Worm (Caenorhabditis elegans) whole organism, mixed stage, embryonic: ENCODE results near the gene odr-2.
A peak's percentile ranks its signal among the peaks of the same experiment; 100 is the strongest.

Experiments
- M03D4.4 ChIP-seq: sonication (generic microtip); optimal IDR thresholded peaks from 2 replicates; lab custom pipeline; 2017; ENCODE audit warnings: mild to moderate bottlenecking, missing genetic modification characterization, missing compliant biosample characterization
- bed-3 ChIP-seq: fragments of 200-800 bp; sonication (Bioruptor generic); optimal IDR thresholded peaks from 3 replicates; lab custom pipeline; 2018; ENCODE audit warnings: mild to moderate bottlenecking, missing genetic modification characterization, moderate library complexity, missing compliant biosample characterization
- blmp-1 ChIP-seq: fragments of 150-350 bp; optimal IDR thresholded peaks from 2 replicates; lab custom pipeline; 2014; ENCODE audit warnings: missing biosample characterization, missing genetic modification characterization
- ceh-43 ChIP-seq: fragments of 200-800 bp; sonication (Bioruptor generic); optimal IDR thresholded peaks from 2 replicates; lab custom pipeline; 2018; ENCODE audit warnings: mild to moderate bottlenecking, missing genetic modification characterization, moderate library complexity, missing compliant biosample characterization
- ceh-83 ChIP-seq: fragments of 200-800 bp; sonication (Bioruptor generic); optimal IDR thresholded peaks from 2 replicates; lab custom pipeline; 2018; ENCODE audit warnings: mild to moderate bottlenecking, missing genetic modification characterization, missing compliant biosample characterization
- ces-1 ChIP-seq: fragments of 150-350 bp; optimal IDR thresholded peaks from 2 replicates; lab custom pipeline; 2014; ENCODE audit warnings: missing biosample characterization, missing genetic modification reagents, missing genetic modification characterization
- cnd-1 ChIP-seq: fragments of 200-800 bp; sonication (Bioruptor generic); optimal IDR thresholded peaks from 2 replicates; lab custom pipeline; 2018; ENCODE audit warnings: mild to moderate bottlenecking, missing genetic modification characterization, missing compliant biosample characterization
- drap-1 ChIP-seq: fragments of 200-800 bp; sonication (Bioruptor generic); optimal IDR thresholded peaks from 3 replicates; lab custom pipeline; 2018; ENCODE audit warnings: mild to moderate bottlenecking, missing genetic modification characterization, missing compliant biosample characterization
- elt-1 ChIP-seq: sonication (generic microtip); optimal IDR thresholded peaks from 2 replicates; lab custom pipeline; 2017; ENCODE audit warnings: missing genetic modification characterization, mild to moderate bottlenecking, missing compliant biosample characterization, antibody characterized with exemption, moderate library complexity, borderline replicate concordance; ENCODE audit not compliant: insufficient read depth
- elt-3 ChIP-seq: fragments of 150-350 bp; optimal IDR thresholded peaks from 2 replicates; lab custom pipeline; 2014; ENCODE audit warnings: missing biosample characterization, missing genetic modification characterization
- hlh-1 ChIP-seq: fragments of 150-350 bp; optimal IDR thresholded peaks from 2 replicates; lab custom pipeline; 2014; ENCODE audit warnings: missing biosample characterization, missing genetic modification reagents, missing genetic modification characterization
- lin-13 ChIP-seq: fragments of 150-350 bp; optimal IDR thresholded peaks from 2 replicates; lab custom pipeline; 2014; ENCODE audit warnings: missing biosample characterization, missing genetic modification characterization
- lin-32 ChIP-seq: fragments of 200-800 bp; sonication (Bioruptor generic); optimal IDR thresholded peaks from 2 replicates; lab custom pipeline; 2018; ENCODE audit warnings: mild to moderate bottlenecking, missing genetic modification characterization, missing compliant biosample characterization
- lsy-2 ChIP-seq: fragments of 150-350 bp; optimal IDR thresholded peaks from 2 replicates; lab custom pipeline; 2014; ENCODE audit warnings: missing biosample characterization, missing genetic modification characterization
- mep-1 ChIP-seq: fragments of 150-350 bp; optimal IDR thresholded peaks from 2 replicates; lab custom pipeline; 2017; ENCODE audit warnings: missing biosample characterization, missing genetic modification reagents, missing genetic modification characterization, inconsistent platforms
- mls-2 ChIP-seq: sonication (generic microtip); optimal IDR thresholded peaks from 2 replicates; lab custom pipeline; 2016; ENCODE audit warnings: mild to moderate bottlenecking, missing genetic modification characterization, moderate library complexity, missing compliant biosample characterization
- nhr-12 ChIP-seq: fragments of 150-350 bp; optimal IDR thresholded peaks from 2 replicates; lab custom pipeline; 2014; ENCODE audit warnings: missing biosample characterization, missing genetic modification characterization
- nhr-2 ChIP-seq: fragments of 150-350 bp; optimal IDR thresholded peaks from 2 replicates; lab custom pipeline; 2014; ENCODE audit warnings: missing biosample characterization, missing genetic modification characterization
- nhr-237 ChIP-seq: fragments of 150-350 bp; optimal IDR thresholded peaks from 2 replicates; lab custom pipeline; 2014; ENCODE audit warnings: missing biosample characterization, missing genetic modification characterization
- nhr-28 ChIP-seq: fragments of 150-350 bp; optimal IDR thresholded peaks from 2 replicates; lab custom pipeline; 2014; ENCODE audit warnings: missing biosample characterization, missing genetic modification characterization
- nhr-76 ChIP-seq: sonication (generic microtip); optimal IDR thresholded peaks from 2 replicates; lab custom pipeline; 2017; ENCODE audit warnings: missing biosample characterization, missing genetic modification characterization
- pha-4 ChIP-seq: fragments of 150-350 bp; optimal IDR thresholded peaks from 2 replicates; lab custom pipeline; 2018; ENCODE audit warnings: missing biosample characterization, missing genetic modification reagents, missing genetic modification characterization
- sem-2 ChIP-seq: fragments of 200-800 bp; sonication (Bioruptor generic); optimal IDR thresholded peaks from 2 replicates; lab custom pipeline; 2018; ENCODE audit warnings: mild to moderate bottlenecking, missing genetic modification characterization, missing compliant biosample characterization
- snpc-4 ChIP-seq: fragments of 150-350 bp; optimal IDR thresholded peaks from 2 replicates; lab custom pipeline; 2014; ENCODE audit warnings: missing biosample characterization, missing genetic modification characterization
- sptf-1 ChIP-seq: sonication (generic microtip); optimal IDR thresholded peaks from 2 replicates; lab custom pipeline; 2017; ENCODE audit warnings: mild to moderate bottlenecking, missing genetic modification characterization, moderate library complexity, missing compliant biosample characterization
- unc-62 ChIP-seq: fragments of 150-350 bp; optimal IDR thresholded peaks from 2 replicates; lab custom pipeline; 2014; ENCODE audit warnings: missing biosample characterization, missing genetic modification reagents, missing genetic modification characterization
- zip-8 ChIP-seq: fragments of 150-350 bp; optimal IDR thresholded peaks from 2 replicates; lab custom pipeline; 2014; ENCODE audit warnings: missing biosample characterization, missing genetic modification characterization

The odr-2 gene

DNA sequence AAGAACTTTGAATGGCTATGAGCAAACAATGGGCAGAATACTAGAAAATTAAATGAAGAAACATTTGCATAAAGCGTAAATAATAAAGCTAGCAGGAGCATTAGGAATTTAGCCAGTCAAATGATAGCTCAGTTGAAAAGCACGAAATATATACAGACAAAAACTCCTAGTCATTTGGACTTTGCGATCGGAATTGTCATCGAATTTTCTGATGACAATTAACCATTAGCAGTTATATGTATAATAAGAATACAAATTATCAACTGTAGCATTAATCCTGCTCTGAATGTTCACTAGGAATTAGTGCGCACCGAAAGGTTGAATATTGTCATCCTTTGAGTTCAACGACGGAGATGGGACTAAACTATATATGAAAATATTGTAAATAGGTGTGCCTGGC is 44.0 kb downstream of the odr-2 start, which contains the start of gene ugt-38:
ugt-38 (minus strand) TSS at position 101 of the 400 bp plus-strand sequence.
- no peak for TF ChIP-seq lsy-2 (tag; lab: Kevin White, UChicago)
- no peak for TF ChIP-seq zip-8
- TF ChIP-seq, all 35 proteins: peak for 0

DNA sequence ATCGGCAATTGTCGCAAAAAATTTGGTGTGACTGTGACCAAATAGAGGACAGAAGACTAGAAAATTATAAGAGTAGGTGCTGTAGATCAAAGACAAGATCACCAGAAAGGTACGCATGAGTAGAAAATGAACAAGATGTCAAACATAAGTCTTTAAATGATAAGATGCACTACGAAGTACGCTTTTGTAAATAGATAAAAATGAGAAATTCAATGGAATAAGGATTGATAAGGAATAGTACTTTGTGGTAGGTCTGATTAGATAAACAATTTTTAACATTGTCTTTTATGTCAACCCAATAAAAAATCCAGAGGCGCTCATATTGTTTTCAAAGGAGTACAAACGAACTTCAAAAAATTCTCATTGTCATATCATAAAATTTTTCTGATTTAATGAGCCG is 47.2 kb downstream of the odr-2 start, which contains the start of gene F10D2.8:
F10D2.8 (minus strand) TSS at position 145 of the 400 bp plus-strand sequence.
- TF ChIP-seq zip-8 (no peak), nhr-237 (tag; lab: Kevin White, UChicago) (no peak), cnd-1 (no peak), blmp-1 (no peak), snpc-4 (no peak), mep-1 (no peak), ceh-83 (no peak), lin-32 (GFP tag; lab: Kevin White, UChicago) (no peak), bed-3 (GFP tag; lab: Kevin White, UChicago) (no peak), nhr-12 (tag; lab: Kevin White, UChicago) (no peak), elt-1 (no peak), M03D4.4 (tag; lab: Kevin White, UChicago) (no peak), sem-2 (GFP tag; lab: Kevin White, UChicago) (no peak), nhr-28 (tag; lab: Kevin White, UChicago) (no peak), lin-13 (tag; lab: Kevin White, UChicago) (no peak)

DNA sequence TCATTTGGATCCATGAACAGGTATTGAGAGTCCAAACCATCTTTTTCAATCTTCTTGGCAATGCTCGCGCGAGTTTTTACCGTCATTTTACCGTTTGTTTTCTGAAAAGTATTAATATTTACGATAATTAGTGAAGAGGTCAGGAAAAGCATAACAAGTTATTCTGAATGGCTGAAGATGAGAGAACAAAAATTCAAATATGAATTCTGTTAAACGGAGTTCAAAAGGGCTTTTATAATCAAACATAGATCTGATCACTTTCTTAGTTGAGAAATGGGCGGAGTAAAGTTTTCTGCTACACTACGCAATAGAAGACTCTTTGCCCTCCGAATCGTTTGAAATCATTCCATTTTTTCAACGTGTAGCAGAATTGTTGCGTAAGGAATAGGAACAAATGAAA is 49.7 kb downstream of the odr-2 start, which contains the start of gene fat-7:
fat-7 (minus strand) TSS at position 101 of the 400 bp plus-strand sequence.
- no peak for TF ChIP-seq nhr-12 (tag; lab: Kevin White, UChicago)
- TF ChIP-seq blmp-1 = no peak
- no peak for TF ChIP-seq lsy-2 (tag; lab: Kevin White, UChicago)
- no peak for TF ChIP-seq pha-4 (tag; lab: Kevin White, UChicago)
- TF ChIP-seq, all 35 proteins: peak for 0

DNA sequence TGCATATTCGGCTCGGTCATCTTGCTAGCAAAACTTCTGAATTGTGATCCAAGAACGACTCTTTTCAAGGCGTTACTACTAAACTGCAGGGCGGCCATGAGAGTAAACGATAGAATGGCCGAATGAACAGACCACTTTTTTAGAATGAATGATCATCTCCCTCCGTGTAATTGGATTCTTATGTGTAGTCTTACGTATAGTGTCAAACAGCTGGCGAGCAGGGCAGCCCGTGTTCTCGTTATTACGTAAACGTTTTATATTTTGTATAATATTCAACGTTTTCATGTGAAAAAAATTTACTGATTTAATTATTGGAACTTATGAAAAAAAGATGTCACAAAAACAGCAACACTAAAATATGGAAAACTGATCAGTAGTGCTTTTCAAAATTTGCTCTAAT is 52.7 kb downstream of the odr-2 start, which contains the start of gene F10D2.10:
F10D2.10 (minus strand) TSS at position 101 of the 400 bp plus-strand sequence.
- TF ChIP-seq hlh-1 (peak; percentile 40), ces-1 (GFP tag; lab: Kevin White, UChicago) (no peak)

DNA sequence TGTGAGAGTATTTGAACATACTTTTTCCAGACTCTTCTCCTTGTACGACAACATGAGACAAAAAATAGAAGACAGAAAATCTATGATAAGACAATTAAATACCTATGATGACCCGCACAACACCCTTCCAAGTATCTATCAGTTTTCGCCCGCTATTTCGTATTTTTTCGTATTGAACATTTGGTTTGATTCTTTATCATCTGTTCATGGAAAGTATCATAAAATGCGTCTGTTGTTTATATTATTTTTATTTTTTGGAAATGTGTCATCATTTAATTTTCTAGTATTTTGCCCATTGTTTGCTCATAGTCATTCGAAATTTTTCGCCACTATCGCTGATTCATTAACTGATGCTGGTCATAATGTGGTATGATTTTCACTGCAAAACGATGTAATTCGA is 53.7 kb downstream of the odr-2 start, which contains the start of gene ugt-39:
ugt-39 (plus strand) TSS at position 54 of the 400 bp plus-strand sequence.
- no peak for TF ChIP-seq nhr-237 (tag; lab: Kevin White, UChicago)
- no peak for TF ChIP-seq pha-4 (tag; lab: Kevin White, UChicago)
- TF ChIP-seq snpc-4 = no peak
- no peak for TF ChIP-seq unc-62
- TF ChIP-seq mls-2 (tag; lab: Kevin White, UChicago) = no peak
- no peak for TF ChIP-seq ceh-83
- no peak for TF ChIP-seq blmp-1
- TF ChIP-seq sptf-1 (tag; lab: Kevin White, UChicago) = no peak
- TF ChIP-seq M03D4.4 (tag; lab: Kevin White, UChicago) = no peak

DNA sequence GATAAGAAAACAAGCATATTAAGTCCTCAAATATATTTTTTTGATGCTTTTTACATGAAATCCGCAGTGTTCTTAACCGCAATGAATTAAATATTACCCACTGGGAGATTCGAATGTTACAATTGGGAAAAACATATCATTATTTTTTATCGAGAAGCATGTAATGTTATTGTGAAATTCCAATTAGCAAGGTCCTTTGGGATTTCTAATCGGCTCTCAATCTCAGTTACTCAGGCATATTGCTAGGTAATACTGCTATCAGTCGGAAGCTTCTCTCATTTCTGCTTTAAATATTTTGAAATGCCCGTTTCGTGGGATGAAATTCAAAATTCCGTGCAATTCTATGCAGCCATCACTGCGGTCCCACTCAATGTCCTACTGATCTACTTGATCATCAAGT is 56.0 kb downstream of the odr-2 start, which contains the start of gene str-204:
str-204 (plus strand) TSS at position 301 of the 400 bp plus-strand sequence.
- TF ChIP-seq lin-32 (GFP tag; lab: Kevin White, UChicago) = no peak
- no peak for TF ChIP-seq M03D4.4 (tag; lab: Kevin White, UChicago)
- no peak for TF ChIP-seq drap-1 (GFP tag; lab: Kevin White, UChicago)
- no peak for TF ChIP-seq elt-1
- TF ChIP-seq mep-1 = no peak
- no peak for TF ChIP-seq ceh-43 (GFP tag; lab: Kevin White, UChicago)
- TF ChIP-seq nhr-28 (tag; lab: Kevin White, UChicago) = no peak
- no peak for TF ChIP-seq nhr-76 (tag; lab: Kevin White, UChicago)
- TF ChIP-seq snpc-4 = no peak
- TF ChIP-seq nhr-2 (tag; lab: Kevin White, UChicago) = no peak

DNA sequence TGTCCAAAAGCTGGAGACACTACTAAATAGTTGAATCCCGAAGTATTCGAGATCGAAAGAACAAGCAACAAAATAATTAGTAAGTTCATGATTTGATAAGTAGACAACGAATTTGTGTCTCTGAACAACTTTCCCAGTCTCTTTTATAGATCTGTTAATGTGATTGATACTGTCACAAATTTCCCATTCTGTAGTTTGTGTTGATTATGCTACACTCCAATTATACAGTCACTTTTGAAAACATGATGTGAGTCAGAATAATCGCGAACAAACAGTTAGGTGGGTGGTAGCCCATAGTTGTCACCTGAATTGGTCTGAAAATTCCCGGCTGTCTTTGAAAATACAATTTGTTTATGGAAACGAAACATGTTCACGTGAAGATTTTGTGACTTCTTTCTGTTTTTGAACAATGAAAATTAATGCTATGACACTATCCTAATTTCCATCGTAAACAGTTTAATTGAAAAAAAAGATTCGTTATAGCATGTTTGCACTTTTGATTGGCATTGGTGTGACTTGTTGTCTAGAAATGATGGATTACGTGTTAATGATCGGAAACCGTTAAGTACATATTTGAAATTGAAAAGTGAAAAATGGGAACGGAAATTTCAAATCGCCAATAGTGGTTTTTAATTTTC is 60.2 kb downstream of the odr-2 start, which contains the start of gene ugt-41:
ugt-41 (minus strand) TSS at position 119 of the 638 bp plus-strand sequence.
- TF ChIP-seq elt-3 (tag; lab: Kevin White, UChicago) = no peak
- TF ChIP-seq hlh-1 = no peak
- TF ChIP-seq lin-32 (GFP tag; lab: Kevin White, UChicago) = no peak
